Fruit fly (Drosophila melanogaster): ENCODE data around the gene fbp.

Gene fbp

DNA sequence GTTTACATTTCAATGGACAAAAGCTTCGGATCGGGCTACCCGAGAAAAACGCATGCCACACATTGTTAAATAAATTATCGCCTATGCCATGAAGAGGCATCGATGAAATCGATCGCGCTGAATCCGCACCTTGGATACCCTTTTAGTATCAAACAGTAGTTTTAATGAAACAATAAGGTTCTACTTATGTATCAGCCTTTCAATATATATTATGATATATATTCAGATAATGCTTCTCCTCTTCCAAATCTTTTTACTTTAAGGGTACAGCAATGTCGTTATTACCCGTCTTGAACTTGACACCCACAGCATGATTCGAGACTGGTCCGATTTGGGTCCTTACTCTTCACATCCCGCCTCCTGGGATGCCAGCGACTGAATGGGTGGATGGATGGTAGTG, 36.0 kb upstream of the fbp start (continued):
- TF ChIP-seq btn (GFP tag; optimal IDR thresholded peaks at IDR 0.05): no peak
- no peak for TF ChIP-seq fd102C (GFP tag; optimal IDR thresholded peaks at IDR 0.05)
- no peak for TF ChIP-seq eve (GFP tag; optimal IDR thresholded peaks at IDR 0.05)
- no peak for TF ChIP-seq Meics (GFP tag; optimal IDR thresholded peaks at IDR 0.05)
- no peak for TF ChIP-seq CG1602 (GFP tag; optimal IDR thresholded peaks at IDR 0.05)
- 0 out of 3 replicates have a peak, but pooled peaks have one; percentile 10 for TF ChIP-seq CG11695 (GFP tag; IDR thresholded peaks at IDR 0.05)
- peak; percentile 2 for TF ChIP-seq Hmr (GFP tag; optimal IDR thresholded peaks at IDR 0.05)
- no peak for TF ChIP-seq hkb (optimal IDR thresholded peaks at IDR 0.05)
- no peak for TF ChIP-seq hkb (GFP tag; IDR thresholded peaks at IDR 0.05)
- TF ChIP-seq crol (GFP tag; IDR thresholded peaks at IDR 0.05): no peak
- no peak for TF ChIP-seq Dip2 (GFP tag; IDR thresholded peaks at IDR 0.05)
- TF ChIP-seq oc (tag; optimal IDR thresholded peaks at IDR 0.05): no peak
- no peak for TF ChIP-seq CG7786 (GFP tag; optimal IDR thresholded peaks at IDR 0.05)
- TF ChIP-seq CG6175 (GFP tag; IDR thresholded peaks at IDR 0.05): no peak
- TF ChIP-seq NFAT (GFP tag; IDR thresholded peaks at IDR 0.05): no peak
- TF ChIP-seq ac (GFP tag; optimal IDR thresholded peaks at IDR 0.05): no peak
- no peak for TF ChIP-seq crc (GFP tag; optimal IDR thresholded peaks at IDR 0.05)
- TF ChIP-seq CG14050 (GFP tag; IDR thresholded peaks at IDR 0.05): no peak
- TF ChIP-seq Nf-YA (GFP tag; IDR thresholded peaks at IDR 0.05): no peak
- TF ChIP-seq CG10431 (GFP tag; optimal IDR thresholded peaks at IDR 0.05): no peak
- TF ChIP-seq CG9215 (GFP tag; IDR thresholded peaks at IDR 0.05): 0 out of 2 replicates have a peak, but pooled peaks have one; percentile 9
- no peak for TF ChIP-seq CG17612 (GFP tag; IDR thresholded peaks at IDR 0.05)
- no peak for TF ChIP-seq CG13123 (GFP tag; optimal IDR thresholded peaks at IDR 0.05)
- TF ChIP-seq CG16815 (GFP tag; optimal IDR thresholded peaks at IDR 0.05): no peak
- peak; percentile 58 for TF ChIP-seq CG11504 (tag; optimal IDR thresholded peaks at IDR 0.05)
- TF ChIP-seq phol (tag; optimal IDR thresholded peaks at IDR 0.05): peak; percentile 40
- no peak for TF ChIP-seq nom (GFP tag; optimal IDR thresholded peaks at IDR 0.05)
- TF ChIP-seq CG18619 (GFP tag; optimal IDR thresholded peaks at IDR 0.05): no peak
- TF ChIP-seq Deaf1 (tag; optimal IDR thresholded peaks at IDR 0.05): no peak
- no peak for TF ChIP-seq CG16813 (GFP tag; IDR thresholded peaks at IDR 0.05; ENCODE audit: partially characterized antibody)
- TF ChIP-seq tio (GFP tag; optimal IDR thresholded peaks at IDR 0.05): peak; percentile 24
- TF ChIP-seq chif (GFP tag; optimal IDR thresholded peaks at IDR 0.05): no peak
- no peak for TF ChIP-seq Six4 (GFP tag; optimal IDR thresholded peaks at IDR 0.05)
- peak; percentile 41 for TF ChIP-seq fd96Cb (tag; optimal IDR thresholded peaks at IDR 0.05)
- peak; percentile 47 for TF ChIP-seq CG13424 (tag; optimal IDR thresholded peaks at IDR 0.05)
- no peak for TF ChIP-seq Mrtf (GFP tag; IDR thresholded peaks at IDR 0.05)
- no peak for TF ChIP-seq gt (GFP tag; IDR thresholded peaks at IDR 0.05)
- TF ChIP-seq amos (GFP tag; IDR thresholded peaks at IDR 0.05; ENCODE audit: partially characterized antibody): no peak
- no peak for TF ChIP-seq CG1832 (GFP tag; optimal IDR thresholded peaks at IDR 0.05)
- no peak for TF ChIP-seq ash1 (GFP tag; optimal IDR thresholded peaks at IDR 0.05)
- TF ChIP-seq nmo (GFP tag; optimal IDR thresholded peaks at IDR 0.05): peak; percentile 14
- TF ChIP-seq Poxn (GFP tag; IDR thresholded peaks at IDR 0.05): no peak
- no peak for TF ChIP-seq CG6765 (GFP tag; optimal IDR thresholded peaks at IDR 0.05)
- no peak for TF ChIP-seq CG11398 (GFP tag; optimal IDR thresholded peaks at IDR 0.05)
- no peak for TF ChIP-seq schlank (tag; optimal IDR thresholded peaks at IDR 0.05)
- no peak for TF ChIP-seq B-H1 (GFP tag; IDR thresholded peaks at IDR 0.05)
- TF ChIP-seq CG33557 (GFP tag; optimal IDR thresholded peaks at IDR 0.05): no peak
- TF ChIP-seq Lim3 (GFP tag; IDR thresholded peaks at IDR 0.05): no peak
- TF ChIP-seq CG32767 (GFP tag; IDR thresholded peaks at IDR 0.05): no peak
- TF ChIP-seq Hsf (GFP tag; optimal IDR thresholded peaks at IDR 0.05): no peak
- TF ChIP-seq Atf3 (GFP tag; optimal IDR thresholded peaks at IDR 0.05): no peak
- peak; percentile 26 for TF ChIP-seq Med (GFP tag)
